Worm (Caenorhabditis elegans) whole organism, midembryonic: ENCODE results near the gene T01B11.1.

Experiments used
- cog-1 ChIP-seq: sonication (generic microtip); optimal IDR thresholded peaks from 2 replicates; lab custom pipeline; 2016; ENCODE audit warnings: missing genetic modification characterization, missing compliant biosample characterization
- flt-1 ChIP-seq: fragments of 200-800 bp; sonication (Bioruptor generic); IDR thresholded peaks from 2 replicates; pipeline ENCODE4 v1.3.6; 2022; ENCODE audit warnings: missing genetic modification characterization, missing compliant biosample characterization
- med-1 ChIP-seq: sonication (generic microtip); optimal IDR thresholded peaks from 2 replicates; lab custom pipeline; 2017; ENCODE audit warnings: missing genetic modification characterization, mild to moderate bottlenecking, missing compliant biosample characterization, antibody characterized with exemption, missing genetic modification reagents; ENCODE audit not compliant: insufficient read depth
- tab-1 ChIP-seq: fragments of 200-800 bp; sonication (Bioruptor generic); IDR thresholded peaks from 2 replicates; pipeline ENCODE4 v1.3.6; 2022; ENCODE audit warnings: missing genetic modification characterization, missing compliant biosample characterization
- ztf-23 ChIP-seq: fragments of 200-800 bp; sonication (Bioruptor generic); IDR thresholded peaks from 2 replicates; pipeline ENCODE4 v1.3.6; 2022; ENCODE audit warnings: missing genetic modification reagents, missing genetic modification characterization, missing compliant biosample characterization

- TF ChIP-seq cog-1 (tag; lab: Kevin White, UChicago) (no peak), med-1 (GFP tag; lab: Kevin White, UChicago) (no peak), tab-1 (GFP tag; lab: Robert Waterston, UW) (no peak), flt-1 (GFP tag; lab: Robert Waterston, UW) (no peak), ztf-23 (no peak)
Measured at ce11 chrIV:8449869-8450268, 2.9 kb downstream of the T01B11.1 start.
